Fruit fly (Drosophila melanogaster) whole organism, wandering third instar larva: ENCODE data around the gene CG5828.

Experiments used
- Abd-B ChIP-seq: fragments of >200 bp; optimal IDR thresholded peaks from 2 replicates; lab custom pipeline; 2017; ENCODE audit warnings: missing biosample characterization, missing genetic modification characterization
- CG32264 ChIP-seq: fragments of 200-800 bp; sonication (Bioruptor generic); optimal IDR thresholded peaks from 2 replicates; lab custom pipeline; 2016; ENCODE audit warnings: missing biosample characterization, missing genetic modification characterization
- CG9705 ChIP-seq: fragments of 200-800 bp; sonication (Bioruptor generic); optimal IDR thresholded peaks from 2 replicates; lab custom pipeline; 2018; ENCODE audit warnings: missing biosample characterization, mild to moderate bottlenecking, missing genetic modification characterization
- CrebA ChIP-seq: fragments of 200-800 bp; sonication (Bioruptor generic); optimal IDR thresholded peaks from 2 replicates; lab custom pipeline; 2016; ENCODE audit warnings: missing biosample characterization, mild to moderate bottlenecking, missing genetic modification characterization, borderline replicate concordance
- Dfd ChIP-seq: fragments of >200 bp; optimal IDR thresholded peaks from 2 replicates; lab custom pipeline; 2017; ENCODE audit warnings: missing biosample characterization, missing genetic modification characterization
- Dif ChIP-seq: fragments of 200-275, 200-300 bp; sonication (Bioruptor generic); optimal IDR thresholded peaks from 2 replicates; lab custom pipeline; 2018; ENCODE audit warnings: missing biosample characterization, missing genetic modification characterization; ENCODE audit not compliant: partially characterized antibody
- GATAd ChIP-seq: sonication (Bioruptor generic); optimal IDR thresholded peaks from 2 replicates; lab custom pipeline; 2016; ENCODE audit warnings: missing biosample characterization, missing genetic modification characterization
- HLH106 ChIP-seq: fragments of 200-800 bp; optimal IDR thresholded peaks from 3 replicates; lab custom pipeline; 2019; ENCODE audit warnings: missing biosample characterization, mild to moderate bottlenecking, missing genetic modification characterization, moderate library complexity
- Hnf4 ChIP-seq: fragments of 200-800 bp; sonication (Bioruptor generic); optimal IDR thresholded peaks from 2 replicates; lab custom pipeline; 2016; ENCODE audit warnings: missing biosample characterization, mild to moderate bottlenecking, missing genetic modification characterization
- Hr78 ChIP-seq: fragments of >200 bp; optimal IDR thresholded peaks from 2 replicates; lab custom pipeline; 2017; ENCODE audit warnings: missing biosample characterization, missing genetic modification characterization
- Hr83 ChIP-seq: fragments of 200-300 bp; sonication (Bioruptor generic); optimal IDR thresholded peaks from 2 replicates; lab custom pipeline; 2016; ENCODE audit warnings: missing biosample characterization, mild to moderate bottlenecking, missing genetic modification characterization, moderate library complexity; ENCODE audit not compliant: poor library complexity, severe bottlenecking
- Jra ChIP-seq: sonication (Bioruptor generic); optimal IDR thresholded peaks from 2 replicates; lab custom pipeline; 2016; ENCODE audit warnings: missing biosample characterization, missing genetic modification characterization
- Mio ChIP-seq: sonication (Bioruptor generic); optimal IDR thresholded peaks from 2 replicates; lab custom pipeline; 2016; ENCODE audit warnings: missing biosample characterization, missing genetic modification characterization
- Myc ChIP-seq: fragments of >200 bp; optimal IDR thresholded peaks from 2 replicates; lab custom pipeline; 2017
- N ChIP-seq: fragments of >200 bp; optimal IDR thresholded peaks from 2 replicates; lab custom pipeline; 2018; ENCODE audit warnings: missing biosample characterization, missing external identifiers, missing genetic modification characterization
- OdsH ChIP-seq: fragments of 200-800 bp; sonication (Bioruptor generic); optimal IDR thresholded peaks from 2 replicates; lab custom pipeline; 2016; ENCODE audit warnings: missing biosample characterization, mild to moderate bottlenecking, missing genetic modification characterization
- Rel ChIP-seq, 2 experiments: fragments of 200-800 bp; sonication (Bioruptor generic) in 1 of 2; optimal IDR thresholded peaks; 2 replicates in 1 of 2; 3 replicates in 1 of 2; lab custom pipeline; 2016 to 2019; ENCODE audit warnings: mild to moderate bottlenecking in 2 of 2, missing biosample characterization in 2 of 2, missing genetic modification characterization in 2 of 2, moderate library complexity in 1 of 2
- Sp1 ChIP-seq: fragments of 200-800 bp; sonication (Bioruptor generic); optimal IDR thresholded peaks from 3 replicates; lab custom pipeline; 2019; ENCODE audit warnings: missing biosample characterization, mild to moderate bottlenecking, missing genetic modification characterization, moderate library complexity
- Vsx2 ChIP-seq: fragments of 200-300, 225-300 bp; sonication (Bioruptor generic); optimal IDR thresholded peaks from 2 replicates; lab custom pipeline; 2018; ENCODE audit warnings: missing biosample characterization, missing genetic modification characterization; ENCODE audit not compliant: partially characterized antibody
- br ChIP-seq: fragments of 200-800 bp; sonication (Bioruptor generic); optimal IDR thresholded peaks from 2 replicates; lab custom pipeline; 2016; ENCODE audit warnings: missing biosample characterization, missing genetic modification characterization
- brk ChIP-seq: fragments of 200-800 bp; sonication (Bioruptor generic); optimal IDR thresholded peaks from 2 replicates; lab custom pipeline; 2016; ENCODE audit warnings: missing biosample characterization, mild to moderate bottlenecking, missing genetic modification characterization
- dl ChIP-seq, 2 experiments: fragments of 175-275, 200-275 bp in 1 of 2; fragments of 200-275 bp in 1 of 2; sonication (Bioruptor generic); optimal IDR thresholded peaks; lab custom pipeline; 2018; ENCODE audit warnings: mild to moderate bottlenecking in 2 of 2, missing biosample characterization in 2 of 2, missing genetic modification characterization in 2 of 2, moderate library complexity in 2 of 2; ENCODE audit not compliant: partially characterized antibody in 2 of 2, insufficient read depth in 1 of 2
- dmrt93B ChIP-seq: fragments of 200-800 bp; sonication (Bioruptor generic); optimal IDR thresholded peaks from 2 replicates; lab custom pipeline; 2018; ENCODE audit warnings: missing biosample characterization, mild to moderate bottlenecking, missing genetic modification characterization
- dsf ChIP-seq: sonication (Bioruptor generic); optimal IDR thresholded peaks from 2 replicates; lab custom pipeline; 2016; ENCODE audit warnings: missing biosample characterization, missing genetic modification characterization, borderline replicate concordance
- ey ChIP-seq: fragments of 200-800 bp; sonication (Bioruptor generic); optimal IDR thresholded peaks from 2 replicates; lab custom pipeline; 2016; ENCODE audit warnings: missing biosample characterization, missing genetic modification characterization
- foxo ChIP-seq, 2 experiments: fragments of 200-800 bp; sonication (Bioruptor generic); optimal IDR thresholded peaks; 2 replicates in 1 of 2; 3 replicates in 1 of 2; lab custom pipeline; 2016 to 2017; ENCODE audit warnings: missing biosample characterization in 2 of 2, missing genetic modification characterization in 2 of 2
- fru ChIP-seq: fragments of 200-800 bp; sonication (Bioruptor generic); optimal IDR thresholded peaks from 3 replicates; lab custom pipeline; 2016; ENCODE audit warnings: missing biosample characterization, mild to moderate bottlenecking, missing genetic modification characterization
- h ChIP-seq: fragments of 200-800 bp; sonication (Bioruptor generic); optimal IDR thresholded peaks from 3 replicates; lab custom pipeline; 2016; ENCODE audit warnings: missing biosample characterization, mild to moderate bottlenecking, missing genetic modification characterization
- jim ChIP-seq: fragments of 175-275, 200-325 bp; sonication (Bioruptor generic); optimal IDR thresholded peaks from 2 replicates; lab custom pipeline; 2016; ENCODE audit warnings: missing biosample characterization, mild to moderate bottlenecking, missing genetic modification characterization
- lola ChIP-seq: fragments of >200 bp; optimal IDR thresholded peaks from 2 replicates; lab custom pipeline; 2017; ENCODE audit warnings: missing biosample characterization, missing genetic modification characterization
- pan ChIP-seq: fragments of >200 bp; optimal IDR thresholded peaks from 2 replicates; lab custom pipeline; 2017
- psq ChIP-seq: fragments of 200-800 bp; sonication (Bioruptor generic); optimal IDR thresholded peaks from 3 replicates; lab custom pipeline; 2017; ENCODE audit warnings: missing biosample characterization, mild to moderate bottlenecking, missing genetic modification characterization, moderate library complexity
- rgr ChIP-seq: fragments of 200-800 bp; sonication (Bioruptor generic); optimal IDR thresholded peaks from 3 replicates; lab custom pipeline; 2016; ENCODE audit warnings: missing biosample characterization, mild to moderate bottlenecking, missing genetic modification characterization
- sage ChIP-seq: fragments of 200-800 bp; sonication (Bioruptor generic); optimal IDR thresholded peaks from 2 replicates; lab custom pipeline; 2016; ENCODE audit warnings: missing biosample characterization, mild to moderate bottlenecking, missing genetic modification characterization
- sv ChIP-seq: fragments of 200-800 bp; sonication (Bioruptor generic); optimal IDR thresholded peaks from 3 replicates; lab custom pipeline; 2016; ENCODE audit warnings: missing biosample characterization, missing genetic modification characterization
- tai ChIP-seq: sonication (Bioruptor generic); optimal IDR thresholded peaks from 2 replicates; lab custom pipeline; 2016; ENCODE audit warnings: missing biosample characterization, missing genetic modification characterization
- usp ChIP-seq: fragments of >200 bp; optimal IDR thresholded peaks from 2 replicates; lab custom pipeline; 2017; ENCODE audit warnings: missing biosample characterization, missing genetic modification characterization
- woc ChIP-seq: sonication (Bioruptor generic); optimal IDR thresholded peaks from 2 replicates; lab custom pipeline; 2016; ENCODE audit warnings: missing biosample characterization, mild to moderate bottlenecking, missing genetic modification characterization

The CG5828 gene

dm6 chr2L:5059645-5060254 lies 34.0 kb upstream of the CG5828 start, which contains the start of gene Rpn11:
Rpn11 (minus strand) TSS chr2L:5059790.
- TF ChIP-seq Dif (GFP tag; lab: Kevin White, UChicago) (no peak), pan (lab: Kevin White, UChicago) (no peak), ey (GFP tag; lab: Kevin White, UChicago) (peak; percentile 8), Myc (lab: Kevin White, UChicago) (peak; percentile 91), br (GFP tag; lab: Kevin White, UChicago) (peak; percentile 43), Rel (GFP tag; optimal IDR thresholded peaks at IDR 0.05; lab: Kevin White, UChicago) (no peak), Rel (tag; optimal IDR thresholded peaks at IDR 0.05; lab: Kevin White, UChicago) (no peak), sage (GFP tag; lab: Kevin White, UChicago) (no peak), CG32264 (GFP tag; lab: Kevin White, UChicago) (no peak), Mio (GFP tag; lab: Kevin White, UChicago) (no peak), usp (GFP tag; lab: Kevin White, UChicago) (no peak), brk (GFP tag; lab: Kevin White, UChicago) (peak; percentile 54), Abd-B (GFP tag; lab: Kevin White, UChicago) (no peak), sv (GFP tag; lab: Kevin White, UChicago) (peak; percentile 26), Hnf4 (GFP tag; lab: Kevin White, UChicago) (peak; percentile 10), psq (GFP tag; lab: Kevin White, UChicago) (peak; percentile 41), lola (GFP tag; lab: Kevin White, UChicago) (no peak), CG9705 (GFP tag; lab: Kevin White, UChicago) (peak; percentile 43), foxo (GFP tag; optimal IDR thresholded peaks at IDR 0.05; lab: Kevin White, UChicago) (peak in 1 of 2 experiments; percentile 74), fru (GFP tag; lab: Kevin White, UChicago) (peak; percentile 66), dl (GFP tag; optimal IDR thresholded peaks at IDR 0.05; lab: Kevin White, UChicago; ENCODE audit: insufficient read depth in 1 of 2, partially characterized antibody in 2 of 2) (no peak), Dfd (GFP tag; lab: Kevin White, UChicago) (no peak), Jra (GFP tag; lab: Kevin White, UChicago) (peak; percentile 66), dsf (GFP tag; lab: Kevin White, UChicago) (no peak), HLH106 (tag; lab: Kevin White, UChicago) (peak; percentile 69), tai (no peak), Vsx2 (GFP tag; lab: Kevin White, UChicago) (no peak), jim (GFP tag; lab: Kevin White, UChicago) (no peak), CrebA (GFP tag; lab: Kevin White, UChicago) (no peak), OdsH (GFP tag; lab: Kevin White, UChicago) (no peak), h (GFP tag; lab: Kevin White, UChicago) (peak; percentile 69), N (GFP tag; lab: Kevin White, UChicago) (no peak), woc (GFP tag; lab: Kevin White, UChicago) (peak; percentile 81), dmrt93B (GFP tag; lab: Kevin White, UChicago) (peak; percentile 39), Hr78 (GFP tag; lab: Kevin White, UChicago) (no peak), GATAd (GFP tag; lab: Kevin White, UChicago) (no peak), Hr83 (GFP tag; lab: Kevin White, UChicago) (peak; percentile 5), Sp1 (GFP tag; lab: Kevin White, UChicago) (peak; percentile 73), rgr (GFP tag; lab: Kevin White, UChicago) (peak; percentile 42)
- TF ChIP-seq, all 38 proteins: peak for 18

dm6 chr2L:5060515-5060914 lies 33.3 kb upstream of the CG5828 start, which contains the start of gene qtc:
qtc (plus strand) TSS chr2L:5060815.
- TF ChIP-seq sv (GFP tag; lab: Kevin White, UChicago) (no peak), jim (GFP tag; lab: Kevin White, UChicago) (no peak), Mio (GFP tag; lab: Kevin White, UChicago) (no peak)
